Fruit fly (Drosophila melanogaster): ENCODE results near the gene VhaAC39-2.

Gene VhaAC39-2

DNA sequence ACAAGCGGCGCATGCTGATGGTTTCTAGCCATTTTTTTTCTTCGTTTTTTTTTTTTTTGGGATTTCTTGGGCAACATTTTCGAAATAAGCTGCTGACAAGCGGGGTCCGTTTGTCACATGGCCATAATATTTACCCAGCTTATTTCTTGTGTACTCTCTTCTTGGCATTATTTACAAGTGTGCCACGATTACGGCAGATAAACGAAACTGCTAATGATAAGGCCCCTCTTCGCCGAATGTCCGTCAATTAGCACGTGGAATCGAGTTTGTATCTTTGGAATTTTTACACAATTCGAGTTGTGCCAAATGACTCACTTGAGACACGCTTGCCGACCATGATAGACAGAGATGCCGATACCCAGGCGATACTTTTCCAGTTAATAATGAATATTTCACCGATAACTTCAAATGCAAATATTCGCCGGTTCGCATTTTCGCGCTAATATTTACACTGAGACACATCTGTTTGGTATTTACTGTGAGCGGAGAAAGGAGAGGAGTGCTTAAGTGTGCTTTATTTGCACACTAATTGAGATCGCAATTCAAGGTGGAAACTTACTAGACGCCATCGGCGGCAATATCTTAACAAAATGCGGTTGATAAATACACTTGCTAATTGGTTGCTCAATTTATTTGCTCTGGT, 17.4 kb upstream of the VhaAC39-2 start:
- TF ChIP-seq CG1647 (GFP tag; optimal IDR thresholded peaks at IDR 0.05), result no peak
- TF ChIP-seq Fer3 (tag; optimal IDR thresholded peaks at IDR 0.05), result peak; percentile 44
- no peak for TF ChIP-seq CG33557 (GFP tag; optimal IDR thresholded peaks at IDR 0.05)
- no peak for TF ChIP-seq Tbp (GFP tag; optimal IDR thresholded peaks at IDR 0.05)
- TF ChIP-seq tx (GFP tag; optimal IDR thresholded peaks at IDR 0.05), result no peak
- peak; percentile 41 for TF ChIP-seq CG31365 (tag; optimal IDR thresholded peaks at IDR 0.05)
- peak; percentile 53 for TF ChIP-seq fd64A (GFP tag; optimal IDR thresholded peaks at IDR 0.05)
- peak; percentile 3 for TF ChIP-seq CG15696 (tag; optimal IDR thresholded peaks at IDR 0.05)
- peak; percentile 11 for TF ChIP-seq Sox100B (GFP tag; optimal IDR thresholded peaks at IDR 0.05)
- no peak for TF ChIP-seq CG6272 (GFP tag; IDR thresholded peaks at IDR 0.05)
- TF ChIP-seq CG43689 (GFP tag; IDR thresholded peaks at IDR 0.05), result peak; percentile 29; the same call in 1 of the 2 replicates
- no peak for TF ChIP-seq sisA (GFP tag; IDR thresholded peaks at IDR 0.05)
- no peak for TF ChIP-seq cad (GFP tag; optimal IDR thresholded peaks at IDR 0.05)
- no peak for TF ChIP-seq az2 (GFP tag; optimal IDR thresholded peaks at IDR 0.05)
- no peak for TF ChIP-seq bbx (GFP tag; IDR thresholded peaks at IDR 0.05; ENCODE audit: partially characterized antibody)
- no peak for TF ChIP-seq Rx (GFP tag; IDR thresholded peaks at IDR 0.05)
- TF ChIP-seq grau (tag; optimal IDR thresholded peaks at IDR 0.05), result no peak
- TF ChIP-seq CG11504 (tag; optimal IDR thresholded peaks at IDR 0.05), result no peak
- TF ChIP-seq CG11723 (GFP tag; optimal IDR thresholded peaks at IDR 0.05), result peak; percentile 23
- peak; percentile 44; the same call in 1 of the 2 replicates for TF ChIP-seq HLH3B (GFP tag; IDR thresholded peaks at IDR 0.05)
- no peak for TF ChIP-seq klu (GFP tag; IDR thresholded peaks at IDR 0.05)
- no peak for TF ChIP-seq CG14710 (tag; optimal IDR thresholded peaks at IDR 0.05)
- no peak for TF ChIP-seq Aef1 (GFP tag; IDR thresholded peaks at IDR 0.05)
- TF ChIP-seq CG9609 (GFP tag; optimal IDR thresholded peaks at IDR 0.05), result no peak
- no peak for TF ChIP-seq CG6654 (GFP tag; optimal IDR thresholded peaks at IDR 0.05)
- TF ChIP-seq CG6175 (GFP tag; IDR thresholded peaks at IDR 0.05), result peak; percentile 46; the same call in 1 of the 3 replicates
- no peak for TF ChIP-seq CG2202 (tag; optimal IDR thresholded peaks at IDR 0.05)
- no peak for TF ChIP-seq B-H1 (GFP tag; IDR thresholded peaks at IDR 0.05)
- TF ChIP-seq CG17359 (tag; optimal IDR thresholded peaks at IDR 0.05), result peak; percentile 47
- TF ChIP-seq CG4730 (GFP tag; IDR thresholded peaks at IDR 0.05), result no peak
- no peak for TF ChIP-seq dmrt99B (tag; optimal IDR thresholded peaks at IDR 0.05)
- peak in 1 of 2 experiments; percentile 40 for TF ChIP-seq dpn (GFP tag; optimal IDR thresholded peaks at IDR 0.05)
- TF ChIP-seq Atf3 (GFP tag; optimal IDR thresholded peaks at IDR 0.05), result no peak
- TF ChIP-seq yki (optimal IDR thresholded peaks at IDR 0.05), result no peak
- TF ChIP-seq CG13123 (GFP tag; optimal IDR thresholded peaks at IDR 0.05), result no peak
- no peak for TF ChIP-seq CG9437 (GFP tag; optimal IDR thresholded peaks at IDR 0.05)
- peak; percentile 20 for TF ChIP-seq Sox102F (GFP tag; optimal IDR thresholded peaks at IDR 0.05)
- TF ChIP-seq wek (GFP tag; optimal IDR thresholded peaks at IDR 0.05), result peak; percentile 28
- TF ChIP-seq unc-4 (GFP tag; IDR thresholded peaks at IDR 0.05; ENCODE audit: partially characterized antibody), result no peak
- no peak for TF ChIP-seq CG4854 (GFP tag; optimal IDR thresholded peaks at IDR 0.05)
- no peak for TF ChIP-seq Ravus (GFP tag; IDR thresholded peaks at IDR 0.05)
- no peak for TF ChIP-seq CG3163 (GFP tag; optimal IDR thresholded peaks at IDR 0.05)
- TF ChIP-seq nmo (GFP tag; optimal IDR thresholded peaks at IDR 0.05), result no peak
- no peak for TF ChIP-seq Abd-B (GFP tag; optimal IDR thresholded peaks at IDR 0.05)
- TF ChIP-seq CG11695 (GFP tag; IDR thresholded peaks at IDR 0.05), result peak; percentile 26; the same call in 1 of the 3 replicates
- no peak for TF ChIP-seq CG5953 (GFP tag; IDR thresholded peaks at IDR 0.05)
- TF ChIP-seq CG11456 (GFP tag; IDR thresholded peaks at IDR 0.05), result no peak
- TF ChIP-seq NK7.1 (GFP tag; optimal IDR thresholded peaks at IDR 0.05), result no peak
- TF ChIP-seq z (GFP tag; IDR thresholded peaks at IDR 0.05), result no peak
- peak; percentile 58 for TF ChIP-seq CG10209 (GFP tag; optimal IDR thresholded peaks at IDR 0.05)
- no peak for TF ChIP-seq sim (GFP tag; IDR thresholded peaks at IDR 0.05)
- TF ChIP-seq CTCF (GFP tag; optimal IDR thresholded peaks at IDR 0.05), result peak; percentile 13

All from whole organism, embryonic.